Worm (Caenorhabditis elegans) whole organism, L1 larva: ENCODE measurements around the gene tut-2.

Experiments
- ceh-88 ChIP-seq: fragments of 200-800 bp; sonication (Bioruptor generic); IDR thresholded peaks from 2 replicates; pipeline ENCODE4 v1.3.6; 2022; ENCODE audit warnings: missing genetic modification characterization, missing compliant biosample characterization
- nhr-12 ChIP-seq: sonication (generic microtip); optimal IDR thresholded peaks from 2 replicates; lab custom pipeline; 2017; ENCODE audit warnings: missing biosample characterization, missing genetic modification characterization

DNA sequence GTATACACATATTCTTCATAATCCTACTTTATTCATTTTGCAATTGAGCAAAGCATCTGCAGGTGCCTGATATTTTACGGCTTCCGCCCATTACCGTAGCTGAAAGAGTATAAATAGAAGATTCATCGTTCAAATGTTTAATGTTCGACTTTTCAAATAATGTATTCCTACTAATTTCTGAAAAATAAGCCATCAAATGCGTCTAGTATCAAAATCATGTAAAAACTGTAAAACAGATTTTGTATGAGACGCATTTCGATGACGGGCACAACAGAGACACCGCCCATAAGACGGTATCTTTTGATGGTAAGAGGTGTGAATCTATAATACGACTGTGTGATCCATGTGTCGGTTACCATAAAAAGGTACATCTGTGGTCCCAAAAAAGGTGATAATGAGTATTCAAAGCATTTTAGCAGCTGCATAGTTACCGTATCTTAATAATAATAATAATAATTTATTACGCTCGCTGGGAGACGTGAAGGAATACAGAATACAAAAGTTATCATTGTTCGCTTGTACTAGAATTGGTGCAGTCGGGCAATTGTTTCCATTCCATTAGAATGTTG is 10.9 kb upstream of the tut-2 start, which contains the start of the genes C32C4.3 and C32C4.16:
- TF ChIP-seq ceh-88 (GFP tag; lab: Robert Waterston, UW) (no peak), nhr-12 (no peak)
